Worm (Caenorhabditis elegans) whole organism, L4 larva: ENCODE results near the gene sri-29.

Experiments used
- F10B5.3 ChIP-seq: sonication (generic microtip); optimal IDR thresholded peaks from 2 replicates; lab custom pipeline; 2016; ENCODE audit warnings: mild to moderate bottlenecking, missing genetic modification characterization, missing compliant biosample characterization
- F49E8.2 ChIP-seq: sonication (generic microtip); optimal IDR thresholded peaks from 2 replicates; lab custom pipeline; 2016; ENCODE audit warnings: missing compliant biosample characterization, mild to moderate bottlenecking, missing genetic modification characterization, borderline replicate concordance
- R02D3.7 ChIP-seq: fragments of 150-350 bp; sonication (generic microtip); optimal IDR thresholded peaks from 3 replicates; lab custom pipeline; 2014; ENCODE audit warnings: missing biosample characterization, missing genetic modification characterization
- T20F7.1 ChIP-seq: fragments of 200-800 bp; sonication (Bioruptor generic); optimal IDR thresholded peaks from 2 replicates; lab custom pipeline; 2018; ENCODE audit warnings: mild to moderate bottlenecking, missing genetic modification characterization, missing compliant biosample characterization
- Y105C5A.15 ChIP-seq: fragments of 200-800 bp; sonication (Bioruptor generic); IDR thresholded peaks from 2 replicates; pipeline ENCODE4 v1.3.6; 2022; ENCODE audit warnings: missing genetic modification characterization, missing compliant biosample characterization
- Y48G9A.11 ChIP-seq: fragments of 200-800 bp; sonication (Bioruptor generic); IDR thresholded peaks from 2 replicates; pipeline ENCODE4 v1.3.6; 2022; ENCODE audit warnings: missing genetic modification reagents, missing genetic modification characterization, missing compliant biosample characterization
- aha-1 ChIP-seq: fragments of 150-350 bp; peaks from one replicate; lab custom pipeline; 2014; ENCODE audit warnings: missing biosample characterization, missing genetic modification characterization
- aly-2 ChIP-seq: sonication (generic microtip); optimal IDR thresholded peaks from 2 replicates; lab custom pipeline; 2018; ENCODE audit warnings: missing biosample characterization, missing genetic modification characterization
- attf-4 ChIP-seq: sonication (generic microtip); optimal IDR thresholded peaks from 3 replicates; lab custom pipeline; 2017; ENCODE audit warnings: missing biosample characterization, missing genetic modification characterization
- ceh-20 ChIP-seq: fragments of 200-800 bp; sonication (Bioruptor generic); IDR thresholded peaks from 2 replicates; pipeline ENCODE4 v1.3.6; 2022; ENCODE audit warnings: missing genetic modification reagents, missing genetic modification characterization, missing compliant biosample characterization
- ceh-28 ChIP-seq: fragments of 150-350 bp; optimal IDR thresholded peaks from 2 replicates; lab custom pipeline; 2014; ENCODE audit warnings: missing biosample characterization, missing genetic modification reagents, missing genetic modification characterization
- ceh-44 ChIP-seq: fragments of 200-800 bp; sonication (Bioruptor generic); IDR thresholded peaks from 2 replicates; pipeline ENCODE4 v1.3.6; 2022; ENCODE audit warnings: missing genetic modification reagents, missing genetic modification characterization, missing compliant biosample characterization
- ceh-62 ChIP-seq: sonication (generic microtip); optimal IDR thresholded peaks from 2 replicates; lab custom pipeline; 2017; ENCODE audit warnings: missing biosample characterization, missing genetic modification characterization
- daf-12 ChIP-seq: fragments of 150-350 bp; optimal IDR thresholded peaks from 2 replicates; lab custom pipeline; 2014; ENCODE audit warnings: missing biosample characterization, missing genetic modification reagents, missing genetic modification characterization
- daf-8 ChIP-seq: fragments of 200-800 bp; sonication (Bioruptor generic); IDR thresholded peaks from 2 replicates; pipeline ENCODE4 v1.3.6; 2022; ENCODE audit warnings: missing genetic modification characterization, missing compliant biosample characterization
- dmd-8 ChIP-seq: fragments of 200-800 bp; sonication (Bioruptor generic); IDR thresholded peaks from 2 replicates; pipeline ENCODE4 v1.3.6; 2022; ENCODE audit warnings: missing genetic modification characterization, missing compliant biosample characterization
- dmd-9 ChIP-seq: fragments of 200-800 bp; sonication (Bioruptor generic); IDR thresholded peaks from 2 replicates; pipeline ENCODE4 v1.3.6; 2022; ENCODE audit warnings: missing genetic modification reagents, missing genetic modification characterization, missing compliant biosample characterization
- dpl-1 ChIP-seq: fragments of 150-350 bp; optimal IDR thresholded peaks from 2 replicates; lab custom pipeline; 2014; ENCODE audit warnings: missing biosample characterization, missing genetic modification reagents, missing genetic modification characterization
- hlh-11 ChIP-seq: fragments of 200-800 bp; sonication (Bioruptor generic); optimal IDR thresholded peaks from 2 replicates; lab custom pipeline; 2018; ENCODE audit warnings: mild to moderate bottlenecking, missing genetic modification characterization, missing compliant biosample characterization
- hmg-1.1 ChIP-seq: fragments of 200-800 bp; sonication (Bioruptor generic); IDR thresholded peaks from 2 replicates; pipeline ENCODE4 v1.3.6; 2022; ENCODE audit warnings: missing genetic modification reagents, missing genetic modification characterization, missing compliant biosample characterization
- jun-1 ChIP-seq: fragments of 150-350 bp; optimal IDR thresholded peaks from 2 replicates; lab custom pipeline; 2014; ENCODE audit warnings: missing biosample characterization, missing genetic modification reagents, missing genetic modification characterization
- lim-7 ChIP-seq: fragments of 200-800 bp; sonication (Bioruptor generic); IDR thresholded peaks from 2 replicates; pipeline ENCODE4 v1.3.6; 2022; ENCODE audit warnings: missing genetic modification characterization, missing compliant biosample characterization
- lin-13 ChIP-seq: fragments of 150-350 bp; optimal IDR thresholded peaks from 2 replicates; lab custom pipeline; 2014; ENCODE audit warnings: missing biosample characterization, missing genetic modification reagents, missing genetic modification characterization
- lin-38 ChIP-seq: fragments of 200-800 bp; sonication (Bioruptor generic); IDR thresholded peaks from 2 replicates; pipeline ENCODE4 v1.3.6; 2022; ENCODE audit warnings: missing genetic modification reagents, missing genetic modification characterization, missing compliant biosample characterization
- lin-39 ChIP-seq: fragments of 150-350 bp; optimal IDR thresholded peaks from 2 replicates; lab custom pipeline; 2014; ENCODE audit warnings: missing biosample characterization, missing genetic modification reagents, missing genetic modification characterization
- lir-3 ChIP-seq: sonication (generic microtip); optimal IDR thresholded peaks from 2 replicates; lab custom pipeline; 2016; ENCODE audit warnings: mild to moderate bottlenecking, missing genetic modification characterization, missing compliant biosample characterization
- madf-9 ChIP-seq: fragments of 200-800 bp; sonication (Bioruptor generic); conservative IDR thresholded peaks from 2 replicates; pipeline ENCODE4 v1.3.6; 2022; ENCODE audit warnings: missing genetic modification reagents, missing genetic modification characterization, missing compliant biosample characterization
- mdl-1 ChIP-seq, 2 experiments: fragments of 150-350 bp in 1 of 2; sonication (generic microtip) in 1 of 2; optimal IDR thresholded peaks; 2 replicates each; lab custom pipeline; 2014 to 2017; ENCODE audit warnings: missing biosample characterization in 2 of 2, missing genetic modification characterization in 2 of 2
- mxl-2 ChIP-seq: fragments of 200-800 bp; sonication (Bioruptor generic); conservative IDR thresholded peaks from 2 replicates; pipeline ENCODE4 v1.3.6; 2022; ENCODE audit warnings: missing genetic modification reagents, missing genetic modification characterization, missing compliant biosample characterization
- mxl-3 ChIP-seq: fragments of 200-800 bp; sonication (Bioruptor generic); optimal IDR thresholded peaks from 2 replicates; lab custom pipeline; 2018; ENCODE audit warnings: mild to moderate bottlenecking, missing genetic modification characterization, missing compliant biosample characterization
- nhr-111 ChIP-seq: fragments of 200-800 bp; sonication (Bioruptor generic); optimal IDR thresholded peaks from 2 replicates; lab custom pipeline; 2018; ENCODE audit warnings: mild to moderate bottlenecking, missing genetic modification characterization, missing compliant biosample characterization
- nhr-42 ChIP-seq: fragments of 200-800 bp; sonication (Bioruptor generic); IDR thresholded peaks from 2 replicates; pipeline ENCODE4 v1.3.6; 2022; ENCODE audit warnings: missing genetic modification characterization, missing compliant biosample characterization
- nhr-6 ChIP-seq: fragments of 150-350 bp; optimal IDR thresholded peaks from 2 replicates; lab custom pipeline; 2014; ENCODE audit warnings: missing biosample characterization, missing genetic modification characterization
- php-3 ChIP-seq: fragments of 200-800 bp; sonication (Bioruptor generic); IDR thresholded peaks from 2 replicates; pipeline ENCODE4 v1.3.6; 2022; ENCODE audit warnings: missing genetic modification reagents, missing genetic modification characterization, missing compliant biosample characterization
- pqm-1 ChIP-seq: sonication (generic microtip); optimal IDR thresholded peaks from 2 replicates; lab custom pipeline; 2017; ENCODE audit warnings: missing biosample characterization, missing genetic modification characterization
- rbr-2 ChIP-seq: sonication (generic microtip); optimal IDR thresholded peaks from 2 replicates; lab custom pipeline; 2016; ENCODE audit warnings: missing genotype, missing genetic modification characterization, missing compliant biosample characterization
- sdz-12 ChIP-seq: fragments of 200-800 bp; sonication (Bioruptor generic); optimal IDR thresholded peaks from 2 replicates; lab custom pipeline; 2018; ENCODE audit warnings: mild to moderate bottlenecking, missing genetic modification characterization, missing compliant biosample characterization
- set-16 ChIP-seq: fragments of 200-800 bp; sonication (Bioruptor generic); IDR thresholded peaks from 2 replicates; pipeline ENCODE4 v1.3.6; 2022; ENCODE audit warnings: missing genetic modification reagents, missing genetic modification characterization, missing compliant biosample characterization
- skn-1 ChIP-seq: fragments of 150-350 bp; optimal IDR thresholded peaks from 2 replicates; lab custom pipeline; 2014; ENCODE audit warnings: missing biosample characterization, missing genetic modification characterization
- snpc-1.2 ChIP-seq: fragments of 200-800 bp; sonication (Bioruptor generic); IDR thresholded peaks from 2 replicates; pipeline ENCODE4 v1.3.6; 2022; ENCODE audit warnings: missing genetic modification reagents, missing genetic modification characterization, missing compliant biosample characterization
- tag-97 ChIP-seq: fragments of 200-800 bp; sonication (Bioruptor generic); IDR thresholded peaks from 2 replicates; pipeline ENCODE4 v1.3.6; 2022; ENCODE audit warnings: missing genetic modification characterization, missing compliant biosample characterization
- tra-1 ChIP-seq: fragments of 200-800 bp; sonication (Bioruptor generic); IDR thresholded peaks from 2 replicates; pipeline ENCODE4 v1.3.6; 2022; ENCODE audit warnings: missing genetic modification reagents, missing genetic modification characterization, missing compliant biosample characterization
- zag-1 ChIP-seq: fragments of 150-350 bp; optimal IDR thresholded peaks from 2 replicates; lab custom pipeline; 2014; ENCODE audit warnings: missing biosample characterization, missing genetic modification characterization
- zip-2 ChIP-seq: fragments of 150-350 bp; optimal IDR thresholded peaks from 2 replicates; lab custom pipeline; 2014; ENCODE audit warnings: missing biosample characterization, missing genetic modification characterization

The sri-29 gene

ce11 chrII:3055531-3055930 is 11.4 kb downstream of the sri-29 start (continued):
- no peak for TF ChIP-seq lin-39
- TF ChIP-seq mxl-3 (GFP tag; lab: Kevin White, UChicago): peak; percentile 33
- no peak for TF ChIP-seq ceh-28
- TF ChIP-seq php-3 (GFP tag; lab: Robert Waterston, UW): no peak
- no peak for TF ChIP-seq aly-2 (tag; lab: Kevin White, UChicago)
- no peak for TF ChIP-seq dmd-8
- peak; percentile 31 for TF ChIP-seq hlh-11

- TF ChIP-seq F49E8.2 (peak; percentile 59), tag-97 (GFP tag; lab: Robert Waterston, UW) (no peak)
- TF ChIP-seq, all 104 proteins: peak for 1
These were observed 12.2 kb downstream of the sri-29 start, which contains the start of gene lin-8 for ce11 chrII:3056266-3056872. TSS of gene lin-8 (plus strand) at chrII:3056822.

ce11 chrII:3060782-3061181 is 16.7 kb downstream of the sri-29 start, which contains the start of gene Y25C1A.6:
TSS of gene Y25C1A.6 (plus strand) at chrII:3061082.
- TF ChIP-seq F10B5.3 (tag; lab: Kevin White, UChicago): no peak
- no peak for TF ChIP-seq zag-1 (tag; lab: Kevin White, UChicago)
- TF ChIP-seq Y105C5A.15 (GFP tag; lab: Robert Waterston, UW): no peak
- TF ChIP-seq rbr-2: no peak
- no peak for TF ChIP-seq skn-1 (tag; lab: Kevin White, UChicago)
- TF ChIP-seq T20F7.1 (GFP tag; lab: Kevin White, UChicago): no peak
- TF ChIP-seq aly-2 (tag; lab: Kevin White, UChicago): no peak
- no peak for TF ChIP-seq lin-39
- TF ChIP-seq hmg-1.1: no peak
- no peak for TF ChIP-seq nhr-111 (GFP tag; lab: Kevin White, UChicago)
- TF ChIP-seq lim-7 (GFP tag; lab: Robert Waterston, UW): no peak
- TF ChIP-seq, all 104 proteins: peak for 0

- TF ChIP-seq sdz-12 (GFP tag; lab: Kevin White, UChicago) (peak; percentile 19), aha-1 (no peak), set-16 (GFP tag; lab: Robert Waterston, UW) (peak; percentile 83)
- TF ChIP-seq, all 104 proteins: peak for 2
These were observed 17.5 kb downstream of the sri-29 start for ce11 chrII:3061605-3062004.

ce11 chrII:3062222-3062621 is 18.1 kb downstream of the sri-29 start:
- TF ChIP-seq jun-1 (tag; lab: Kevin White, UChicago): no peak
- no peak for TF ChIP-seq ceh-62 (tag; lab: Kevin White, UChicago)
- TF ChIP-seq lir-3 (tag; lab: Kevin White, UChicago): peak; percentile 19
- no peak for TF ChIP-seq zag-1 (tag; lab: Kevin White, UChicago)
- no peak for TF ChIP-seq daf-8 (GFP tag; lab: Robert Waterston, UW)
- no peak for TF ChIP-seq dpl-1 (GFP tag; lab: Kevin White, UChicago)
- peak in 1 of 2 experiments; percentile 4 for TF ChIP-seq mdl-1 (tag; optimal IDR thresholded peaks at IDR 0.05; lab: Kevin White, UChicago)
- TF ChIP-seq daf-12 (tag; lab: Kevin White, UChicago): no peak
- peak; percentile 51; the same call in 1 of the 2 replicates for TF ChIP-seq ceh-20 (GFP tag; lab: Robert Waterston, UW)
- no peak for TF ChIP-seq nhr-6
- no peak for TF ChIP-seq dmd-9 (GFP tag; lab: Robert Waterston, UW)
- TF ChIP-seq mxl-2: no peak
- TF ChIP-seq lin-38 (GFP tag; lab: Robert Waterston, UW): peak; percentile 78
- TF ChIP-seq zip-2 (tag; lab: Kevin White, UChicago): peak; percentile 72
- TF ChIP-seq hlh-11: peak; percentile 36
- peak; percentile 50 for TF ChIP-seq hmg-1.1
- no peak for TF ChIP-seq attf-4
- no peak for TF ChIP-seq R02D3.7 (tag; lab: Kevin White, UChicago)
- TF ChIP-seq nhr-42 (GFP tag; lab: Robert Waterston, UW): peak; percentile 72; the same call in 1 of the 2 replicates
- peak; percentile 50 for TF ChIP-seq lin-13 (GFP tag; lab: Kevin White, UChicago)
- TF ChIP-seq Y105C5A.15 (GFP tag; lab: Robert Waterston, UW): no peak
- TF ChIP-seq ceh-28: peak; percentile 79
- no peak for TF ChIP-seq pqm-1 (tag; lab: Kevin White, UChicago)
- TF ChIP-seq Y48G9A.11: peak; percentile 78
- TF ChIP-seq ceh-44 (GFP tag; lab: Robert Waterston, UW): peak; percentile 74; the same call in 1 of the 2 replicates
- peak; percentile 5 for TF ChIP-seq aha-1
- peak; percentile 67; the same call in 1 of the 2 replicates for TF ChIP-seq tra-1 (GFP tag; lab: Robert Waterston, UW)
- peak; percentile 74 for TF ChIP-seq snpc-1.2
- peak; percentile 79 for TF ChIP-seq madf-9
- peak; percentile 85 for TF ChIP-seq dmd-8
